Worm (Caenorhabditis elegans): Measurements from ENCODE around the gene C09G4.4.
A peak's percentile ranks its signal among the peaks of the same experiment; 100 is the strongest.

Gene C09G4.4

DNA sequence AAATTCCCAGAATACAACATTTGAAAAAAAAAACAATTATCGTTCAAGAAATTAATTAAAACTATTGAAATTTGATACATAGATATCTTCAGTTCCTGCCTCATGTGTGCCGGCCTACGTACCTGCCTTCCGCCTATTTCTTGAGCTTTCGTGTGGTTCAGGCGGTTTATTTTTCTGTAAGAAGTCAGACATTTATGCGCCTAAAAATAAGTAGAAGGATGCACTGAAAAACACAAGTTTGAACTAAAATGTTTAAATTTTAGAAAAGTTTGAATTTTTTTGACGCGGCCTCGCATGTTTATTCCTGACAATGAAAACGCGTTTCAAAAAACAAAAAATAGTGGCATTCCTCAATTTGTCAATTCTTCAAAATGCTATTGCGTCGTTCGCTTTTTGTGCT is 39.0 kb upstream of the C09G4.4 start, which contains the start of gene C28C12.11:
Gene C28C12.11, plus strand, starts transcription at position 301 of the 400 bp plus-strand sequence.
- no peak for TF ChIP-seq bed-3 (GFP tag; optimal IDR thresholded peaks at IDR 0.05)
- no peak for TF ChIP-seq mls-2 (tag; optimal IDR thresholded peaks at IDR 0.05)
- TF ChIP-seq mab-5 (tag; optimal IDR thresholded peaks at IDR 0.05), result no peak
- no peak for TF ChIP-seq ham-2 (GFP tag; optimal IDR thresholded peaks at IDR 0.05)
- TF ChIP-seq sptf-1 (tag; optimal IDR thresholded peaks at IDR 0.05), result no peak
- TF ChIP-seq ceh-39 (tag; optimal IDR thresholded peaks at IDR 0.05), result no peak
- TF ChIP-seq lin-13 (tag; optimal IDR thresholded peaks at IDR 0.05), result no peak
- TF ChIP-seq unc-62 (GFP tag; optimal IDR thresholded peaks at IDR 0.05), result no peak
- TF ChIP-seq hlh-1 (tag; optimal IDR thresholded peaks at IDR 0.05), result no peak
- TF ChIP-seq elt-3 (tag; optimal IDR thresholded peaks at IDR 0.05), result no peak
- no peak for TF ChIP-seq nhr-76 (tag; optimal IDR thresholded peaks at IDR 0.05)
- no peak for TF ChIP-seq mep-1 (tag; optimal IDR thresholded peaks at IDR 0.05)
- no peak for TF ChIP-seq nhr-2 (tag; optimal IDR thresholded peaks at IDR 0.05)
- TF ChIP-seq lsy-2 (tag; optimal IDR thresholded peaks at IDR 0.05), result no peak
- no peak for TF ChIP-seq nhr-28 (tag; optimal IDR thresholded peaks at IDR 0.05)
- no peak for TF ChIP-seq sem-2 (GFP tag; optimal IDR thresholded peaks at IDR 0.05)
- TF ChIP-seq ces-1 (GFP tag; optimal IDR thresholded peaks at IDR 0.05), result no peak
- TF ChIP-seq lin-32 (GFP tag; optimal IDR thresholded peaks at IDR 0.05), result no peak
- no peak for TF ChIP-seq ceh-83 (GFP tag; optimal IDR thresholded peaks at IDR 0.05)
- no peak for TF ChIP-seq cnd-1 (tag; optimal IDR thresholded peaks at IDR 0.05)

ce11 chrIV:8475030-8475679 is 37.6 kb upstream of the C09G4.4 start:
- TF ChIP-seq nhr-12 (tag; optimal IDR thresholded peaks at IDR 0.05), result no peak
- no peak for TF ChIP-seq nhr-237 (tag; optimal IDR thresholded peaks at IDR 0.05)
- no peak for TF ChIP-seq lsy-2 (tag; optimal IDR thresholded peaks at IDR 0.05)
- TF ChIP-seq bed-3 (GFP tag; optimal IDR thresholded peaks at IDR 0.05), result no peak
- no peak for TF ChIP-seq nhr-28 (tag; optimal IDR thresholded peaks at IDR 0.05)
- no peak for TF ChIP-seq nhr-76 (tag; optimal IDR thresholded peaks at IDR 0.05)
- TF ChIP-seq ceh-43 (GFP tag; optimal IDR thresholded peaks at IDR 0.05), result no peak
- TF ChIP-seq tbx-8 (GFP tag; optimal IDR thresholded peaks at IDR 0.05), result no peak
- TF ChIP-seq blmp-1 (tag; optimal IDR thresholded peaks at IDR 0.05), result no peak
- TF ChIP-seq elt-1 (tag; optimal IDR thresholded peaks at IDR 0.05; ENCODE audit: borderline replicate concordance, insufficient read depth), result no peak
- TF ChIP-seq unc-120 (tag; optimal IDR thresholded peaks at IDR 0.05; ENCODE audit: poor library complexity, severe bottlenecking), result no peak
- TF ChIP-seq ztf-11 (tag; optimal IDR thresholded peaks at IDR 0.05), result no peak

DNA sequence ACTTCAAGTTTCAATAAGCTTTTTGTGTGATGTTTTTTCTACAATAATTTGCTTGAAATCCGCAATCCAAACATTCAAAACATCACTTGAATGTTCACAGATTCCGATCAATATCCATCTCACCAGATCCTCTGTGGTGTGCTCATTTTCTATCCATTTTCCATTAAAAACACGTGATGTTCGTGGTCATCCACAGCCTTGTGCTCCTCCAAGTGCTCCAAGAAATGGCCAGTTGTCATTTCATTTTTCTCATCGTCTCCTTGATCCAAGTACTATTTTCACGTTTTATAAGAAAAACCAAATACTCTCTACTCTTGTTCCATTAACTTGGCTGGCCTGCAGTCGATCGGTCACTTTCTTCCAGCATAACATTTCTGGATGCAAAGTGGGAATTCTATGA is 36.6 kb upstream of the C09G4.4 start:
- TF ChIP-seq nhr-2 (tag; optimal IDR thresholded peaks at IDR 0.05), result no peak
- TF ChIP-seq hlh-1 (tag; optimal IDR thresholded peaks at IDR 0.05), result peak; percentile 79

DNA sequence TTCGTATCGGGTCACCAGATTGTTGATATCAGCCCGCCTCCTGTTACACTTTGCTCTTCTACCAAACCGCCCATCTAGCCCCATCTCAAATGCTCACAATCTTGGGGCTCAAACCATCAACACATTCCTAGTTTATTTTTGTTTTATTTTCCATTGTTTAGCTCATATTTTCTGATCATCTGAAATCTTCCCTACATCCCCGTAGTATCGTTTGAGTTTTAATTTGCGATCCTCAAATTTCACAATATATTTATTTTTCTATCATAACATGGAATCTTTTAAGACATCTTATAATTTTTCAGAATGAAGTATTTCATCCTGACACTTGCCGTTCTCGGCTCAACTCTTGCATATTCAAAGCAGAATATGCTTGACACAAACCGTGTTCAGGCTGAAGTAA is 35.9 kb upstream of the C09G4.4 start, which contains the start of gene spp-10:
Gene spp-10, plus strand, starts transcription at position 301 of the 400 bp plus-strand sequence.
- TF ChIP-seq lsy-2 (tag; optimal IDR thresholded peaks at IDR 0.05), result no peak
- TF ChIP-seq sem-2 (GFP tag; optimal IDR thresholded peaks at IDR 0.05), result no peak
- no peak for TF ChIP-seq M03D4.4 (tag; optimal IDR thresholded peaks at IDR 0.05)
- TF ChIP-seq mab-5 (tag; optimal IDR thresholded peaks at IDR 0.05), result no peak
- no peak for TF ChIP-seq ceh-83 (GFP tag; optimal IDR thresholded peaks at IDR 0.05)
- no peak for TF ChIP-seq lin-13 (tag; optimal IDR thresholded peaks at IDR 0.05)
- TF ChIP-seq elt-3 (tag; optimal IDR thresholded peaks at IDR 0.05), result no peak
- no peak for TF ChIP-seq ceh-43 (GFP tag; optimal IDR thresholded peaks at IDR 0.05)

DNA sequence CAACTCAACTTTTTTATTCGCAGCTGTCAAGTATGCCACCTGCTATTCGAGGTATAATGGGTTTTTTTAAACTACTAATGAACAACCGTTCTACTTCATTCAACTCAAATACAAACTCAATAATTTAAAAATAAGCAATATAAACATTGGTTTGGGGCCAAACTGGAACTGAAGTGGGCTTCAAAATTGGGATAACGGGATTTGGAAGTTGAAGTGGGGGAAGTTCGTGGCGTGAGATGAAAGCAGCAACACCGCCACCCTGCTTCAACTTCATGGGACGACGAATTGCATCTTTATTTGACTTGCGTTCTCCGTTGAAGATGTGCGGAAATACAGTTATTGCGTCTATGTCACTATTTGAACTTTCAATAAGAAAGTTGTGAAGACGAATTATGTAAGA is 34.3 kb upstream of the C09G4.4 start:
- TF ChIP-seq ztf-11 (tag; optimal IDR thresholded peaks at IDR 0.05) (no peak), blmp-1 (tag; optimal IDR thresholded peaks at IDR 0.05) (no peak), ceh-39 (tag; optimal IDR thresholded peaks at IDR 0.05) (no peak)

DNA sequence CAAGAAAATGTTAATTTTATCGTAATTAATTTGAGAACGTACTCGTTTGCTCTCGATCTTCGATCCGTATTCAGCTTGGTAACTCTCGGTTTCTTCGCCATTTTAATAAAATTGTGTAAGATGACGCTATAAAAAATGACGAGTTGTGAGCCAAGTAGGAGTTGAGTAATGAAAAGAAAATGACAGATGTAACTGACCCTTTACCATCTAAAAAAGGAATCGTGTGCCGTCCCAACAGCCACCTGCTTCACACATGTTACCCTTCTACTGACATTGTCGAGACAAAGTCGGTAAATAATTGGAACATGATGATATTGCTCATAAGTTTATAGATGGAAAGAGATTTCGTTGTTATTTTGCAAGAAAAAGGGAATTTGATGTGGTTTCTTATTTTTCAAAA is 33.4 kb upstream of the C09G4.4 start, which contains the start of gene hlh-12:
Gene hlh-12, minus strand, starts transcription at position 101 of the 400 bp plus-strand sequence.
- TF ChIP-seq blmp-1 (tag; optimal IDR thresholded peaks at IDR 0.05) (no peak), ztf-11 (tag; optimal IDR thresholded peaks at IDR 0.05) (no peak), mep-1 (tag; optimal IDR thresholded peaks at IDR 0.05) (no peak), elt-3 (tag; optimal IDR thresholded peaks at IDR 0.05) (no peak), sptf-1 (tag; optimal IDR thresholded peaks at IDR 0.05) (no peak), hlh-1 (tag; optimal IDR thresholded peaks at IDR 0.05) (no peak), ceh-83 (GFP tag; optimal IDR thresholded peaks at IDR 0.05) (no peak), lsy-2 (tag; optimal IDR thresholded peaks at IDR 0.05) (no peak)
